Worm (Caenorhabditis elegans) whole organism, L3 larva: ENCODE data around the gene Y62E10A.6.

ENCODE experiments used
- R02D3.7 ChIP-seq: fragments of 150-350 bp; optimal IDR thresholded peaks from 2 replicates; lab custom pipeline; 2014; ENCODE audit warnings: missing biosample characterization, missing genetic modification characterization
- ama-1 ChIP-seq: fragments of 150-350 bp; optimal IDR thresholded peaks from 2 replicates; lab custom pipeline; 2018
- ceh-16 ChIP-seq: sonication (generic microtip); optimal IDR thresholded peaks from 2 replicates; lab custom pipeline; 2017; ENCODE audit warnings: missing biosample characterization, missing genetic modification characterization
- ceh-82 ChIP-seq: fragments of 150-350 bp; optimal IDR thresholded peaks from 2 replicates; lab custom pipeline; 2014; ENCODE audit warnings: missing biosample characterization, missing genetic modification characterization
- daf-12 ChIP-seq: fragments of 150-350 bp; optimal IDR thresholded peaks from 2 replicates; lab custom pipeline; 2014; ENCODE audit warnings: missing biosample characterization, missing genetic modification reagents, missing genetic modification characterization
- elt-2 ChIP-seq: sonication (generic microtip); optimal IDR thresholded peaks from 2 replicates; lab custom pipeline; 2016; ENCODE audit warnings: missing genetic modification reagents, mild to moderate bottlenecking, missing genetic modification characterization, missing compliant biosample characterization
- hmg-11 ChIP-seq: sonication (generic microtip); optimal IDR thresholded peaks from 2 replicates; lab custom pipeline; 2016; ENCODE audit warnings: missing genetic modification characterization, missing compliant biosample characterization
- nhr-11 ChIP-seq: fragments of 150-350 bp; optimal IDR thresholded peaks from 2 replicates; lab custom pipeline; 2014; ENCODE audit warnings: missing biosample characterization, missing genetic modification characterization
- snpc-4 ChIP-seq: fragments of 150-350 bp; optimal IDR thresholded peaks from 2 replicates; lab custom pipeline; 2014; ENCODE audit warnings: missing biosample characterization, missing genetic modification characterization
- tbx-2 ChIP-seq: sonication (generic microtip); optimal IDR thresholded peaks from 2 replicates; lab custom pipeline; 2016; ENCODE audit warnings: mild to moderate bottlenecking, missing genetic modification characterization, missing compliant biosample characterization
- unc-62 ChIP-seq: fragments of 150-350 bp; sonication (generic microtip); optimal IDR thresholded peaks from 4 replicates; lab custom pipeline; 2014; ENCODE audit warnings: missing biosample characterization, missing genetic modification reagents, missing genetic modification characterization
- zag-1 ChIP-seq: fragments of 150-350 bp; optimal IDR thresholded peaks from 2 replicates; lab custom pipeline; 2014; ENCODE audit warnings: missing biosample characterization, missing genetic modification characterization

DNA sequence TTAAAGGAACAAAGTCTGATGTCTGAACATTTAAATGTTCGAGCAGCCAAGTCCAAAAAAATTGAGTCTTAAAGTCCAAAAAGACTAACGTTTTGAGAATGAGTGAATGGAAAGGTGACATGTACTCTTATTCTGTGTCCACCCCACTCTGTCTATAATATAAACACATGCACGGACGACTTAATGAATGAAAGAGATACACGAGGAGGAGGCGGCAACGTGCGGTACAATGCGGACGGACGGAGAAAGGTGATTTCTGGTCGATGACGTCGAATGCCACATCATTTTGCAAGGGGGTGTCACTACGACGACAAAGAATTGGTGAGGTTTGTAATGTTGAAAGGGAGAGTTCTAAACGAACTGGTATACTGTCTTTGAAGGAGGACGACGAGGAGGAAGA is 22.9 kb downstream of the Y62E10A.6 start:
- TF ChIP-seq hmg-11 (no peak), ama-1 (lab: Kevin White, UChicago) (peak; percentile 1), nhr-11 (tag; lab: Kevin White, UChicago) (no peak), zag-1 (tag; lab: Kevin White, UChicago) (no peak), unc-62 (GFP tag; lab: Kevin White, UChicago) (no peak), tbx-2 (tag; lab: Kevin White, UChicago) (no peak), elt-2 (tag; lab: Kevin White, UChicago) (no peak), ceh-16 (tag; lab: Kevin White, UChicago) (no peak), snpc-4 (no peak), daf-12 (no peak), R02D3.7 (tag; lab: Kevin White, UChicago) (no peak), ceh-82 (tag; lab: Kevin White, UChicago) (no peak)
